Fruit fly (Drosophila melanogaster) S2 (cell line): ENCODE results near the gene superdeath.

Source experiments
- CG8478 ChIP-seq: fragments of >200 bp; optimal IDR thresholded peaks from 2 replicates; lab custom pipeline; 2018
- CTCF ChIP-seq, 2 experiments: fragments of >200 bp; optimal IDR thresholded peaks; 2 replicates each; lab custom pipeline; 2018

The superdeath gene

DNA sequence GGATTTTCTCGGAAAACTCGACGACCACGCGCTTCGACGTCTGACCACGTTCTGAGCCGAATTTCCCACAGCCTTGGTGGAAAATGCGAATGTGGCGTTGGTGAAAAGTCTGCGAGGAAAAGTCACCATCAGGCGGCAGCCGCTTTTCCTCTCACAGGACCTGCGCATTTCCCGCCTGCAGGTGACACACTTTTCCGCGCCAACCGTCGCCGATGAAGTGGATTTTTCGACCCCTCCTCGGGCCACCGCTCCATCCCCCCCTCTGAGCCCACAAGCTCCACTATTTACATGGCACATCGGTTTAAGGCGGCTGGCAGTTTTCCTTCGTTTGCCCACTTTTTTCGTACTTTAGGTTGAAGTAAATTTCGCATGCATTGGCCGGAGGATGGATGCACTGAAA, 56.5 kb downstream of the superdeath start, which contains the start of gene jus:
Gene jus (minus strand): TSS at position 38 of the 400 bp plus-strand sequence.
- TF ChIP-seq CTCF (optimal IDR thresholded peaks at IDR 0.05; lab: Kevin White, UChicago) (no peak), CG8478 (no peak)
